Fruit fly (Drosophila melanogaster) whole organism, wandering third instar larva: ENCODE results near the gene CG18231.

Experiments used
- CrebA ChIP-seq: fragments of 200-800 bp; sonication (Bioruptor generic); optimal IDR thresholded peaks from 2 replicates; lab custom pipeline; 2016; ENCODE audit warnings: missing biosample characterization, mild to moderate bottlenecking, missing genetic modification characterization, borderline replicate concordance
- Dfd ChIP-seq: fragments of >200 bp; optimal IDR thresholded peaks from 2 replicates; lab custom pipeline; 2017; ENCODE audit warnings: missing biosample characterization, missing genetic modification characterization
- GATAd ChIP-seq: sonication (Bioruptor generic); optimal IDR thresholded peaks from 2 replicates; lab custom pipeline; 2016; ENCODE audit warnings: missing biosample characterization, missing genetic modification characterization
- br ChIP-seq: fragments of 200-800 bp; sonication (Bioruptor generic); optimal IDR thresholded peaks from 2 replicates; lab custom pipeline; 2016; ENCODE audit warnings: missing biosample characterization, missing genetic modification characterization
- dl ChIP-seq, 2 experiments: fragments of 175-275, 200-275 bp in 1 of 2; fragments of 200-275 bp in 1 of 2; sonication (Bioruptor generic); optimal IDR thresholded peaks; lab custom pipeline; 2018; ENCODE audit warnings: mild to moderate bottlenecking in 2 of 2, missing biosample characterization in 2 of 2, missing genetic modification characterization in 2 of 2, moderate library complexity in 2 of 2; ENCODE audit not compliant: partially characterized antibody in 2 of 2, insufficient read depth in 1 of 2
- tai ChIP-seq: sonication (Bioruptor generic); optimal IDR thresholded peaks from 2 replicates; lab custom pipeline; 2016; ENCODE audit warnings: missing biosample characterization, missing genetic modification characterization
- usp ChIP-seq: fragments of >200 bp; optimal IDR thresholded peaks from 2 replicates; lab custom pipeline; 2017; ENCODE audit warnings: missing biosample characterization, missing genetic modification characterization

DNA sequence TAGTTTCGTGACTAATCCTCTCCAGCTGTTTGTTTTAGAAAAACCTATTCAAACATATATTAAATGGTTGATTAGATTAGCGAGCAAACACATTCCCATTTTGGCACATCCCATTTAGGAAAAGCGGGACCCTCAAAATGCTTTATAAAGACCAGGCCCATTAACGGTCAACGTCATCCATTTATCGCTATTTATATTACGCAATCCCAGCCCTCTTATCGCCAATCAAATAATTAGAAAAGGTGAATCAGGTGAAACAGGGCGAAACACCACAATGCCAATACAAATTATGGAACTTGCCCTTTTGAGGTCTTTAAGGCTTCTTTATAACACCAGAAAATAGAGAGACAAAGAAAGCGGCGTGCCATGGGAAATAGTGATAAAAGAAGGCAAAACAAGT lies 30.8 kb downstream of the CG18231 start:
- no peak for TF ChIP-seq usp (GFP tag; lab: Kevin White, UChicago)
- TF ChIP-seq tai (GFP tag; lab: Kevin White, UChicago), result no peak
- no peak for TF ChIP-seq CrebA (GFP tag; lab: Kevin White, UChicago)
- no peak for TF ChIP-seq Dfd
- no peak for TF ChIP-seq GATAd (GFP tag; lab: Kevin White, UChicago)
- no peak for TF ChIP-seq br
- no peak for TF ChIP-seq dl (GFP tag; optimal IDR thresholded peaks at IDR 0.05; lab: Kevin White, UChicago; ENCODE audit: insufficient read depth in 1 of 2, partially characterized antibody in 2 of 2)
